Fruit fly (Drosophila melanogaster): Measurements from ENCODE around the gene CG11714.

The CG11714 gene

DNA sequence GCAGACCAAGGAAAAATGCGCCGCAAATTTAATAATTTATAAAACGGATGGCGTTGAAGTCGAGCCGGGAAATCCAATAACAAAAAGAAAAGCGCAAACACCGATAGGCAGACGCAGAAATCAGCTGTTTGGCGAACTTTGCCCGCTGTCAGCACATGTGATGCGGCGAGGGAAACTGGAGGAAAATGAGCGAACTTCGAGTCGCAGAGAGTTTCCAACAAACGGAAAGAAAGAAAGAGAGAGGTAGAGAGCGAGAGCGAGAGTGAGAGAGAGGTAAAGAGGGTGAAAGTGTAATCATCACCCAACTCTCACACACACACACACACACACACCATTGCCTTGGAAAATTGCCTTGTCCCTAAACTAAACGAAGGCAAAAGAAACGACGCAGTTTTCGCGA lies 34.7 kb upstream of the CG11714 start (continued):
- TF ChIP-seq Blimp-1 (GFP tag; optimal IDR thresholded peaks at IDR 0.05) (peak; percentile 71), CG12155 (GFP tag; optimal IDR thresholded peaks at IDR 0.05) (no peak), ci (GFP tag; IDR thresholded peaks at IDR 0.05) (0 out of 3 replicates have a peak, but pooled peaks have one; percentile 34), Tbp (GFP tag; optimal IDR thresholded peaks at IDR 0.05) (no peak), corto (GFP tag; optimal IDR thresholded peaks at IDR 0.05) (no peak), stc (GFP tag; IDR thresholded peaks at IDR 0.05) (no peak), CG31365 (tag; optimal IDR thresholded peaks at IDR 0.05) (no peak), CG1792 (GFP tag; optimal IDR thresholded peaks at IDR 0.05) (no peak), Fer1 (GFP tag; optimal IDR thresholded peaks at IDR 0.05) (no peak), CG12769 (tag; optimal IDR thresholded peaks at IDR 0.05) (no peak), CG7357 (GFP tag; IDR thresholded peaks at IDR 0.05) (no peak), Dek (tag; optimal IDR thresholded peaks at IDR 0.05) (no peak), CG5245 (GFP tag; optimal IDR thresholded peaks at IDR 0.05) (no peak), Mad (GFP tag; optimal IDR thresholded peaks at IDR 0.05) (no peak), esg (GFP tag; conservative IDR thresholded peaks at IDR 0.05) (no peak), CG13775 (GFP tag; optimal IDR thresholded peaks at IDR 0.05) (no peak), CG13287 (GFP tag; IDR thresholded peaks at IDR 0.05; ENCODE audit: partially characterized antibody) (no peak), CG10654 (GFP tag; optimal IDR thresholded peaks at IDR 0.05) (no peak), CG1602 (GFP tag; optimal IDR thresholded peaks at IDR 0.05) (no peak), Hr78 (GFP tag; optimal IDR thresholded peaks at IDR 0.05) (peak in 1 of 2 experiments; percentile 37), CG17328 (GFP tag; IDR thresholded peaks at IDR 0.05) (no peak), CG14667 (GFP tag; IDR thresholded peaks at IDR 0.05) (no peak), mld (GFP tag; IDR thresholded peaks at IDR 0.05; ENCODE audit: partially characterized antibody) (no peak), Rx (GFP tag; IDR thresholded peaks at IDR 0.05) (no peak), lov (optimal IDR thresholded peaks at IDR 0.05) (no peak), lov (GFP tag; IDR thresholded peaks at IDR 0.05) (0 out of 3 replicates have a peak, but pooled peaks have one; percentile 27), peb (GFP tag; IDR thresholded peaks at IDR 0.05) (no peak)

DNA sequence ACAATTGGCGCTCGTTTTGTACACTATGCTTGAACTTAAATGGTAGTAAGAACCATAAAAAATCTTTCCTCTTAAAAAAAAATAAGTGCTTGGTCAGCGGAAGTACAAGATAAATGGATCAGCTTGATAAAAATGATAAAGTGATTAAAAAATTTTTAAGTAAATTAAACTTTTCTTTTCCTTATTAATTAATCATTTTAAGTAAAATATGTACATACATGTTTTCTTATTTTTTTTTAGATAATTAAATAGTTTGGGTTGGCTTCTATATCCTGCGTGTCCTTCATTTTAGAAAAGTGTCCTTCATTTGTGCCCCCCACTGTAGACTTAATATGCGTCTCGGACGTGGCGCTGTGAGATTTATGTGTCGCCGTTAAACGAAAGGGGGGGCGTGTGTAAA lies 34.1 kb upstream of the CG11714 start:
- peak; percentile 54 for TF ChIP-seq lab (GFP tag; optimal IDR thresholded peaks at IDR 0.05)
- peak; percentile 27 for TF ChIP-seq Oli (tag; optimal IDR thresholded peaks at IDR 0.05)
- TF ChIP-seq CG2120 (GFP tag; optimal IDR thresholded peaks at IDR 0.05), result peak; percentile 47
- TF ChIP-seq CG11696 (GFP tag; IDR thresholded peaks at IDR 0.05), result peak; percentile 71; the same call in 1 of the 2 replicates
- peak in 1 of 2 experiments; percentile 9 for TF ChIP-seq Pdp1 (GFP tag; optimal IDR thresholded peaks at IDR 0.05)
- no peak for TF ChIP-seq CG1529 (GFP tag; optimal IDR thresholded peaks at IDR 0.05)
- TF ChIP-seq CG17385 (GFP tag; optimal IDR thresholded peaks at IDR 0.05), result peak; percentile 19
- peak; percentile 15; the same call in 1 of the 3 replicates for TF ChIP-seq row (GFP tag; IDR thresholded peaks at IDR 0.05)
- TF ChIP-seq CG17802 (tag; optimal IDR thresholded peaks at IDR 0.05), result no peak
- TF ChIP-seq sisA (GFP tag; IDR thresholded peaks at IDR 0.05), result no peak
- TF ChIP-seq nau (GFP tag; optimal IDR thresholded peaks at IDR 0.05), result no peak
- TF ChIP-seq nmo (GFP tag; optimal IDR thresholded peaks at IDR 0.05), result no peak
- TF ChIP-seq CG8359 (GFP tag; optimal IDR thresholded peaks at IDR 0.05; ENCODE audit: borderline replicate concordance), result no peak
- peak; percentile 51 for TF ChIP-seq CG9727 (GFP tag; optimal IDR thresholded peaks at IDR 0.05)
- TF ChIP-seq CG10209 (GFP tag; optimal IDR thresholded peaks at IDR 0.05), result peak; percentile 26
- no peak for TF ChIP-seq Ptx1 (GFP tag; IDR thresholded peaks at IDR 0.05)
- no peak for TF ChIP-seq ttk (GFP tag; IDR thresholded peaks at IDR 0.05)
- peak in 1 of 2 experiments; percentile 38 for TF ChIP-seq eve (GFP tag; optimal IDR thresholded peaks at IDR 0.05)
- TF ChIP-seq CG11695 (GFP tag; IDR thresholded peaks at IDR 0.05), result 0 out of 3 replicates have a peak, but pooled peaks have one; percentile 13
- TF ChIP-seq CG8089 (GFP tag; optimal IDR thresholded peaks at IDR 0.05), result no peak
- no peak for TF ChIP-seq CG18476 (GFP tag; optimal IDR thresholded peaks at IDR 0.05)
- no peak for TF ChIP-seq Sry-δ (GFP tag; optimal IDR thresholded peaks at IDR 0.05)
- TF ChIP-seq gem (tag; optimal IDR thresholded peaks at IDR 0.05), result peak; percentile 67
- no peak for TF ChIP-seq Ada2b (GFP tag; IDR thresholded peaks at IDR 0.05)
- peak; percentile 36; the same call in 1 of the 2 replicates for TF ChIP-seq CG32532 (GFP tag; IDR thresholded peaks at IDR 0.05)
